Fruit fly (Drosophila melanogaster): Measurements from ENCODE around the gene CG8773.

Gene CG8773

dm6 chr3R:13264061-13264661 is 30.4 kb upstream of the CG8773 start, which contains the start of gene Ravus (continued):
- peak; percentile 58 for TF ChIP-seq CG12744 (GFP tag; optimal IDR thresholded peaks at IDR 0.05)
- peak; percentile 53 for TF ChIP-seq BEAF-32 (GFP tag; optimal IDR thresholded peaks at IDR 0.05)
- TF ChIP-seq sr (GFP tag; IDR thresholded peaks at IDR 0.05) = no peak
- no peak for TF ChIP-seq crc (GFP tag; optimal IDR thresholded peaks at IDR 0.05)
- peak; percentile 4 for TF ChIP-seq CG17802 (tag; optimal IDR thresholded peaks at IDR 0.05)
- TF ChIP-seq mld (GFP tag; IDR thresholded peaks at IDR 0.05; ENCODE audit: partially characterized antibody) = no peak
- peak; percentile 20 for TF ChIP-seq Hmx (GFP tag; optimal IDR thresholded peaks at IDR 0.05)
- peak; percentile 82 for TF ChIP-seq stwl (tag; optimal IDR thresholded peaks at IDR 0.05)
- 0 out of 3 replicates have a peak, but pooled peaks have one; percentile 12 for TF ChIP-seq CG14050 (GFP tag; IDR thresholded peaks at IDR 0.05)
- peak; percentile 78 for TF ChIP-seq pzg (GFP tag; optimal IDR thresholded peaks at IDR 0.05)
- no peak for TF ChIP-seq BtbVII (GFP tag; optimal IDR thresholded peaks at IDR 0.05)
- peak; percentile 8 for TF ChIP-seq CG12942 (GFP tag; optimal IDR thresholded peaks at IDR 0.05)
- TF ChIP-seq nmo (GFP tag; optimal IDR thresholded peaks at IDR 0.05) = peak; percentile 84
- peak; percentile 8 for TF ChIP-seq Antp (GFP tag; optimal IDR thresholded peaks at IDR 0.05)
- no peak for TF ChIP-seq CG14014 (GFP tag; IDR thresholded peaks at IDR 0.05)
- no peak for TF ChIP-seq CG17328 (GFP tag; IDR thresholded peaks at IDR 0.05)
- peak; percentile 33 for TF ChIP-seq CG4820 (GFP tag; optimal IDR thresholded peaks at IDR 0.05)
- TF ChIP-seq CG12155 (GFP tag; optimal IDR thresholded peaks at IDR 0.05) = peak; percentile 14
- TF ChIP-seq CG15696 (tag; optimal IDR thresholded peaks at IDR 0.05) = peak; percentile 32
- TF ChIP-seq CG31388 (GFP tag; optimal IDR thresholded peaks at IDR 0.05) = no peak
- TF ChIP-seq Poxn (GFP tag; IDR thresholded peaks at IDR 0.05) = no peak
- TF ChIP-seq NC2β (GFP tag; optimal IDR thresholded peaks at IDR 0.05) = peak; percentile 23
- TF ChIP-seq CG12219 (GFP tag; optimal IDR thresholded peaks at IDR 0.05) = no peak
- 0 out of 3 replicates have a peak, but pooled peaks have one; percentile 29 for TF ChIP-seq Aef1 (GFP tag; IDR thresholded peaks at IDR 0.05)
- no peak for TF ChIP-seq wek (GFP tag; optimal IDR thresholded peaks at IDR 0.05)
- TF ChIP-seq bigmax (GFP tag; optimal IDR thresholded peaks at IDR 0.05) = no peak
- no peak for TF ChIP-seq Dref (GFP tag; IDR thresholded peaks at IDR 0.05)
- TF ChIP-seq Dip3 (GFP tag; optimal IDR thresholded peaks at IDR 0.05) = peak; percentile 62
- no peak for TF ChIP-seq eyg (GFP tag; optimal IDR thresholded peaks at IDR 0.05)
- TF ChIP-seq CHES-1-like (GFP tag; optimal IDR thresholded peaks at IDR 0.05) = peak; percentile 52
- no peak for TF ChIP-seq CG3065 (GFP tag; optimal IDR thresholded peaks at IDR 0.05)
- no peak for TF ChIP-seq Rx (GFP tag; IDR thresholded peaks at IDR 0.05)
- peak; percentile 35 for TF ChIP-seq CG1602 (GFP tag; optimal IDR thresholded peaks at IDR 0.05)
- TF ChIP-seq CG1529 (GFP tag; optimal IDR thresholded peaks at IDR 0.05) = no peak
- peak; percentile 42 for TF ChIP-seq Camta (GFP tag; optimal IDR thresholded peaks at IDR 0.05)
- TF ChIP-seq chn (GFP tag; optimal IDR thresholded peaks at IDR 0.05) = no peak
- peak; percentile 43 for TF ChIP-seq az2 (GFP tag; optimal IDR thresholded peaks at IDR 0.05)
- TF ChIP-seq CG13424 (tag; optimal IDR thresholded peaks at IDR 0.05) = peak; percentile 65
- 0 out of 2 replicates have a peak, but pooled peaks have one; percentile 5 for TF ChIP-seq Ada2b (GFP tag; IDR thresholded peaks at IDR 0.05)
- peak; percentile 34 for TF ChIP-seq CG1647 (GFP tag; optimal IDR thresholded peaks at IDR 0.05)
- TF ChIP-seq pnt (GFP tag; optimal IDR thresholded peaks at IDR 0.05) = no peak
- TF ChIP-seq pita (GFP tag; optimal IDR thresholded peaks at IDR 0.05) = no peak
- peak; percentile 89 for TF ChIP-seq row (GFP tag; IDR thresholded peaks at IDR 0.05)
- no peak for TF ChIP-seq Hr78 (GFP tag; optimal IDR thresholded peaks at IDR 0.05)
- TF ChIP-seq CG13775 (GFP tag; optimal IDR thresholded peaks at IDR 0.05) = peak; percentile 54
- TF ChIP-seq CG6254 (GFP tag; optimal IDR thresholded peaks at IDR 0.05) = no peak
- TF ChIP-seq CG9215 (GFP tag; IDR thresholded peaks at IDR 0.05) = peak; percentile 55; the same call in 1 of the 2 replicates
- no peak for TF ChIP-seq Taf1 (GFP tag; IDR thresholded peaks at IDR 0.05)

All from whole organism, embryonic.